Fruit fly (Drosophila melanogaster) whole organism, prepupa: ENCODE measurements around the gene CG14567.

Experiments used
- CG10631 ChIP-seq: fragments of 200-800 bp; sonication (Bioruptor generic); optimal IDR thresholded peaks from 2 replicates; lab custom pipeline; 2016; ENCODE audit warnings: missing biosample characterization, missing genetic modification characterization
- CG11294 ChIP-seq: fragments of 200-800 bp; sonication (Bioruptor generic); IDR thresholded peaks from 2 replicates; pipeline ENCODE4 v1.3.6; 2022; ENCODE audit warnings: missing biosample characterization, missing genetic modification characterization
- CG11762 ChIP-seq: fragments of 200-800 bp; sonication (Bioruptor generic); optimal IDR thresholded peaks from 3 replicates; lab custom pipeline; 2016; ENCODE audit warnings: missing biosample characterization, missing genetic modification characterization; ENCODE audit not compliant: insufficient read depth
- CG11902 ChIP-seq: fragments of 200-800 bp; sonication (Bioruptor generic); optimal IDR thresholded peaks from 3 replicates; lab custom pipeline; 2016; ENCODE audit warnings: missing biosample characterization, missing genetic modification characterization
- CG1621 ChIP-seq: fragments of 200-800 bp; sonication (Bioruptor generic); optimal IDR thresholded peaks from 3 replicates; lab custom pipeline; 2018; ENCODE audit warnings: missing biosample characterization, mild to moderate bottlenecking, missing genetic modification characterization
- CG16779 ChIP-seq: fragments of 200-800 bp; sonication (Bioruptor generic); optimal IDR thresholded peaks from 3 replicates; lab custom pipeline; 2017; ENCODE audit warnings: missing biosample characterization, mild to moderate bottlenecking, missing genetic modification characterization
- CG3032 ChIP-seq: fragments of 200-800 bp; optimal IDR thresholded peaks from 2 replicates; lab custom pipeline; 2019; ENCODE audit warnings: missing biosample characterization, mild to moderate bottlenecking, missing genetic modification characterization, moderate library complexity
- CG31627 ChIP-seq: fragments of 200-800 bp; sonication (Bioruptor generic); optimal IDR thresholded peaks from 3 replicates; lab custom pipeline; 2016; ENCODE audit warnings: missing biosample characterization, missing genetic modification characterization
- CG32006 ChIP-seq: fragments of 200-800 bp; sonication (Bioruptor generic); optimal IDR thresholded peaks from 3 replicates; lab custom pipeline; 2017; ENCODE audit warnings: missing biosample characterization, mild to moderate bottlenecking, missing genetic modification characterization
- CG34406 ChIP-seq: fragments of 200-800 bp; sonication (Bioruptor generic); optimal IDR thresholded peaks from 3 replicates; lab custom pipeline; 2016; ENCODE audit warnings: missing biosample characterization, missing genetic modification characterization
- CG3919 ChIP-seq: fragments of 200-800 bp; sonication (Bioruptor generic); optimal IDR thresholded peaks from 3 replicates; lab custom pipeline; 2016; ENCODE audit warnings: missing biosample characterization, missing genetic modification characterization
- CG4318 ChIP-seq: fragments of 200-800 bp; sonication (Bioruptor generic); optimal IDR thresholded peaks from 3 replicates; lab custom pipeline; 2017; ENCODE audit warnings: missing biosample characterization, mild to moderate bottlenecking, missing genetic modification characterization
- CG6163 ChIP-seq: fragments of 200-800 bp; sonication (Bioruptor generic); IDR thresholded peaks from 3 replicates; pipeline ENCODE4 v1.3.6; 2022; ENCODE audit warnings: missing biosample characterization, missing genetic modification characterization
- CG6276 ChIP-seq: fragments of 200-800 bp; sonication (Bioruptor generic); optimal IDR thresholded peaks from 2 replicates; lab custom pipeline; 2017; ENCODE audit warnings: missing biosample characterization, mild to moderate bottlenecking, missing genetic modification characterization
- CG6792 ChIP-seq: fragments of 200-800 bp; sonication (Bioruptor generic); optimal IDR thresholded peaks from 3 replicates; lab custom pipeline; 2016; ENCODE audit warnings: missing biosample characterization, missing genetic modification characterization
- CG6808 ChIP-seq: fragments of 200-800 bp; sonication (Bioruptor generic); optimal IDR thresholded peaks from 3 replicates; lab custom pipeline; 2017; ENCODE audit warnings: missing biosample characterization, missing genetic modification characterization, mild to moderate bottlenecking, moderate library complexity, missing genetic modification reagents
- CG6854 ChIP-seq: fragments of 200-800 bp; sonication (Bioruptor generic); optimal IDR thresholded peaks from 2 replicates; lab custom pipeline; 2017; ENCODE audit warnings: missing biosample characterization, mild to moderate bottlenecking, missing genetic modification characterization
- CG7368 ChIP-seq: fragments of 200-800 bp; sonication (Bioruptor generic); optimal IDR thresholded peaks from 3 replicates; lab custom pipeline; 2016; ENCODE audit warnings: missing biosample characterization, missing genetic modification characterization
- CG8119 ChIP-seq: fragments of 200-800 bp; sonication (Bioruptor generic); IDR thresholded peaks from 3 replicates; pipeline ENCODE4 v1.3.6; 2022; ENCODE audit warnings: missing biosample characterization, missing genetic modification characterization
- CG8319 ChIP-seq: fragments of 200-800 bp; sonication (Bioruptor generic); optimal IDR thresholded peaks from 3 replicates; lab custom pipeline; 2016; ENCODE audit warnings: missing biosample characterization, missing genetic modification characterization
- CG8632 ChIP-seq: fragments of 200-800 bp; sonication (Bioruptor generic); optimal IDR thresholded peaks from 3 replicates; lab custom pipeline; 2016; ENCODE audit warnings: missing biosample characterization, missing genetic modification characterization
- Eip75B ChIP-seq: fragments of 200-800 bp; sonication (Bioruptor generic); optimal IDR thresholded peaks from 3 replicates; lab custom pipeline; 2016; ENCODE audit warnings: missing biosample characterization, missing genetic modification characterization
- Eip78C ChIP-seq: fragments of 200-800 bp; sonication (Bioruptor generic); peaks from one replicate; lab custom pipeline; 2016; ENCODE audit warnings: missing biosample characterization, missing genetic modification characterization
- Ets21C ChIP-seq: fragments of 200-800 bp; sonication (Bioruptor generic); optimal IDR thresholded peaks from 3 replicates; lab custom pipeline; 2016; ENCODE audit warnings: missing biosample characterization, missing genetic modification characterization
- Ets96B ChIP-seq: fragments of 200-800 bp; optimal IDR thresholded peaks from 2 replicates; lab custom pipeline; 2019; ENCODE audit warnings: missing biosample characterization, mild to moderate bottlenecking, missing genetic modification characterization, moderate library complexity
- Hr39 ChIP-seq: fragments of 200-800 bp; sonication (Bioruptor generic); optimal IDR thresholded peaks from 2 replicates; lab custom pipeline; 2016; ENCODE audit warnings: missing biosample characterization, missing genetic modification characterization
- Hr4 ChIP-seq: fragments of 200-800 bp; sonication (Bioruptor generic); optimal IDR thresholded peaks from 3 replicates; lab custom pipeline; 2016; ENCODE audit warnings: missing biosample characterization, missing genetic modification characterization
- Lpt ChIP-seq: fragments of 200-800 bp; sonication (Bioruptor generic); optimal IDR thresholded peaks from 3 replicates; lab custom pipeline; 2016; ENCODE audit warnings: missing biosample characterization, missing genetic modification characterization
- Met ChIP-seq: fragments of 200-800 bp; sonication (Bioruptor generic); optimal IDR thresholded peaks from 3 replicates; lab custom pipeline; 2016; ENCODE audit warnings: missing biosample characterization, missing genetic modification characterization
- OdsH ChIP-seq: fragments of 200-800 bp; sonication (Bioruptor generic); optimal IDR thresholded peaks from 3 replicates; lab custom pipeline; 2016; ENCODE audit warnings: missing biosample characterization, missing genetic modification characterization
- Smox ChIP-seq: fragments of 200-800 bp; sonication (Bioruptor generic); optimal IDR thresholded peaks from 3 replicates; lab custom pipeline; 2016; ENCODE audit warnings: missing biosample characterization, missing genetic modification characterization
- Sox102F ChIP-seq: fragments of 200-800 bp; sonication (Bioruptor generic); optimal IDR thresholded peaks from 2 replicates; lab custom pipeline; 2016; ENCODE audit warnings: missing biosample characterization, mild to moderate bottlenecking, missing genetic modification characterization
- Sox14 ChIP-seq: fragments of 200-800 bp; sonication (Bioruptor generic); optimal IDR thresholded peaks from 3 replicates; lab custom pipeline; 2016; ENCODE audit warnings: missing biosample characterization, missing genetic modification characterization
- Sox15 ChIP-seq: fragments of 200-800 bp; sonication (Bioruptor generic); optimal IDR thresholded peaks from 3 replicates; lab custom pipeline; 2016; ENCODE audit warnings: missing biosample characterization, missing genetic modification characterization
- acj6 ChIP-seq: fragments of 200-800 bp; sonication (Bioruptor generic); optimal IDR thresholded peaks from 3 replicates; lab custom pipeline; 2016; ENCODE audit warnings: missing biosample characterization, missing genetic modification characterization
- cyc ChIP-seq: fragments of 200-800 bp; sonication (Bioruptor generic); optimal IDR thresholded peaks from 3 replicates; lab custom pipeline; 2016; ENCODE audit warnings: missing biosample characterization, missing genetic modification characterization
- dac ChIP-seq: fragments of 200-800 bp; sonication (Bioruptor generic); optimal IDR thresholded peaks from 2 replicates; lab custom pipeline; 2017; ENCODE audit warnings: missing biosample characterization, mild to moderate bottlenecking, missing genetic modification characterization
- eg ChIP-seq: fragments of 200-800 bp; sonication (Bioruptor generic); IDR thresholded peaks from 3 replicates; pipeline ENCODE4 v1.3.6; 2022; ENCODE audit warnings: missing biosample characterization, missing genetic modification characterization
- esn ChIP-seq: fragments of 200-800 bp; sonication (Bioruptor generic); optimal IDR thresholded peaks from 2 replicates; lab custom pipeline; 2016; ENCODE audit warnings: missing biosample characterization, mild to moderate bottlenecking, missing genetic modification characterization, moderate library complexity
- fd59A ChIP-seq: fragments of 200-800 bp; sonication (Bioruptor generic); optimal IDR thresholded peaks from 2 replicates; lab custom pipeline; 2017; ENCODE audit warnings: missing biosample characterization, mild to moderate bottlenecking, missing genetic modification characterization, missing genetic modification reagents
- fd85E ChIP-seq: fragments of 200-800 bp; sonication (Bioruptor generic); optimal IDR thresholded peaks from 3 replicates; lab custom pipeline; 2016; ENCODE audit warnings: missing biosample characterization, missing genetic modification characterization
- fkh ChIP-seq: fragments of 200-800 bp; sonication (Bioruptor generic); optimal IDR thresholded peaks from 3 replicates; lab custom pipeline; 2017; ENCODE audit warnings: missing biosample characterization, mild to moderate bottlenecking, missing genetic modification characterization, moderate library complexity
- lz ChIP-seq: fragments of 200-800 bp; sonication (Bioruptor generic); optimal IDR thresholded peaks from 3 replicates; lab custom pipeline; 2016; ENCODE audit warnings: missing biosample characterization, missing genetic modification characterization
- pdm3 ChIP-seq: fragments of 200-800 bp; sonication (Bioruptor generic); optimal IDR thresholded peaks from 3 replicates; lab custom pipeline; 2016; ENCODE audit warnings: missing biosample characterization, missing genetic modification characterization
- salr ChIP-seq, 2 experiments: fragments of 200-800 bp; sonication (Bioruptor generic); optimal IDR thresholded peaks; 3 replicates each; lab custom pipeline; 2016 to 2018; ENCODE audit warnings: missing biosample characterization in 2 of 2, missing genetic modification characterization in 2 of 2, mild to moderate bottlenecking in 1 of 2
- spab ChIP-seq: fragments of 200-800 bp; sonication (Bioruptor generic); optimal IDR thresholded peaks from 2 replicates; lab custom pipeline; 2017; ENCODE audit warnings: missing biosample characterization, mild to moderate bottlenecking, missing genetic modification characterization, missing genetic modification reagents
- ss ChIP-seq, 2 experiments: fragments of 200-800 bp; sonication (Bioruptor generic); optimal IDR thresholded peaks; 2 replicates in 1 of 2; 3 replicates in 1 of 2; lab custom pipeline; 2017 to 2018; ENCODE audit warnings: mild to moderate bottlenecking in 2 of 2, missing biosample characterization in 2 of 2, missing genetic modification characterization in 2 of 2, moderate library complexity in 1 of 2
- svp ChIP-seq: fragments of 200-800 bp; sonication (Bioruptor generic); peaks from one replicate; lab custom pipeline; 2016; ENCODE audit warnings: missing biosample characterization, missing genetic modification characterization
- topi ChIP-seq: fragments of 200-800 bp; sonication (Bioruptor generic); optimal IDR thresholded peaks from 3 replicates; lab custom pipeline; 2016; ENCODE audit warnings: missing biosample characterization, missing genetic modification characterization
- vri ChIP-seq: fragments of 200-800 bp; sonication (Bioruptor generic); optimal IDR thresholded peaks from 3 replicates; lab custom pipeline; 2016; ENCODE audit warnings: missing biosample characterization, mild to moderate bottlenecking, missing genetic modification characterization

CG14567 gene

DNA sequence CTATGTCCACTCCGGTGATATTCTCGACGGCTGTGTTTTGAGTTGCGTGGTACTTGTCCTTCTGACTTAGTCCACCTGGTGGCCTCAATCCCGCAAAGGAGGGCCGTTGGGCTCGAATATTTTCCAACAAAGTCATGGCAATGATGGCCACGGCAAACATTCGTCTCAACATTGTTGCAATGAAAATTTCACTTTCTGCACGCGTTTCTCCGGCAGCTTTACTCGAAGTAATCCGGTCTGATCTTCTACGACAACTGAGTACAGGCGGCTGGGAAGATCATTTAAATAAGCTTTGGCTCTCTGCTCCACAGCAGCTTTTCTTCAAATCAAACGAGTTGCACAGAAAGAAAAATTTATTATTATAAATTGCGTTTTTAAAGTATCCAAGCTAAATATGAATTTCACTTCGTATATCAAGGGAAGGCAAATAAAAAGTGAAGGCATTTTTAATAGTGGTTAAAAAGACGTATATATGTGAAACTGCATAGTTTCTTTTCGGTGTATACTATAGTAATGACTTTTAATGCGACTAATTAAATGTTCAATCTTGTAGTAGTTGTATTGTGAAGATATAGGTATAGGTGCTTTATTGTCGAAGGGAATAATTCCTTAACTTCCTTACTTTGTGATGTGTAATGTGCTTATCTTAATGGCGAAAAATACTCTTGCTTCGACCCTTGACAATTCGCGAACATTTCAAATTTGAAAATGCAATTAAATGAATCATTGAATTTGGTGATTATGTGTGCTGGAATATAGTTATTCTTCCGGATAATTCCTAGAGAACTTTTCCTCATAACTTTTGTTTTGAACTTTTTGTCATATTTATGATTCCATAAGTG, at the start of gene CG14567:
TSS of gene CG14567 (minus strand) at position 256 of the 842 bp plus-strand sequence.
- peak; percentile 45 for TF ChIP-seq CG10631 (GFP tag; lab: Kevin White, UChicago)
- peak; percentile 62 for TF ChIP-seq CG3919 (GFP tag; lab: Kevin White, UChicago)
- peak; percentile 56 for TF ChIP-seq cyc (GFP tag; lab: Kevin White, UChicago)
- peak; percentile 58 for TF ChIP-seq topi (GFP tag; lab: Kevin White, UChicago)
- TF ChIP-seq spab (GFP tag; lab: Kevin White, UChicago), result peak; percentile 1
- peak; percentile 54 for TF ChIP-seq CG8632
- TF ChIP-seq fkh, result no peak
- TF ChIP-seq CG11762 (GFP tag; lab: Kevin White, UChicago), result peak; percentile 18
- peak; percentile 69 for TF ChIP-seq Hr39 (GFP tag; lab: Kevin White, UChicago)
- TF ChIP-seq lz (GFP tag; lab: Kevin White, UChicago), result peak; percentile 55
- TF ChIP-seq ss (GFP tag; optimal IDR thresholded peaks at IDR 0.05; lab: Kevin White, UChicago), result no peak
- TF ChIP-seq dac (GFP tag; lab: Kevin White, UChicago), result peak; percentile 3
- TF ChIP-seq CG11294, result peak; percentile 53; the same call in 1 of the 2 replicates
- TF ChIP-seq CG3032, result peak; percentile 34
- peak; percentile 58 for TF ChIP-seq Ets21C (GFP tag; lab: Kevin White, UChicago)
- peak; percentile 70 for TF ChIP-seq Ets96B (tag; lab: Kevin White, UChicago)
- TF ChIP-seq CG6163 (GFP tag; lab: Robert Waterston, UW), result peak; percentile 74
- peak; percentile 64 for TF ChIP-seq Eip75B
- peak; percentile 68 for TF ChIP-seq OdsH (GFP tag; lab: Kevin White, UChicago)
- peak; percentile 81 for TF ChIP-seq CG32006
- peak; percentile 73 for TF ChIP-seq CG31627
- TF ChIP-seq CG1621 (tag; lab: Kevin White, UChicago), result no peak
- TF ChIP-seq vri (GFP tag; lab: Kevin White, UChicago), result no peak
- TF ChIP-seq CG7368, result peak; percentile 56
- peak; percentile 2 for TF ChIP-seq CG4318 (GFP tag; lab: Kevin White, UChicago)
- peak; percentile 37 for TF ChIP-seq Sox14 (GFP tag; lab: Kevin White, UChicago)
- TF ChIP-seq CG11902, result peak; percentile 27
- TF ChIP-seq Met (GFP tag; lab: Kevin White, UChicago), result peak; percentile 57
- TF ChIP-seq svp (GFP tag; lab: Kevin White, UChicago), result peak; percentile 46
- no peak for TF ChIP-seq fd59A
- TF ChIP-seq pdm3 (GFP tag; lab: Kevin White, UChicago), result peak; percentile 75
- TF ChIP-seq Sox102F, result peak; percentile 53
- TF ChIP-seq CG8319 (GFP tag; lab: Kevin White, UChicago), result no peak
- peak; percentile 93 for TF ChIP-seq Eip78C (GFP tag; lab: Kevin White, UChicago)
- TF ChIP-seq CG6792 (GFP tag; lab: Kevin White, UChicago), result peak; percentile 61
- peak; percentile 56 for TF ChIP-seq CG6276 (GFP tag; lab: Kevin White, UChicago)
- TF ChIP-seq Sox15 (GFP tag; lab: Kevin White, UChicago), result peak; percentile 41
- TF ChIP-seq CG16779 (tag; lab: Kevin White, UChicago), result peak; percentile 2
- no peak for TF ChIP-seq CG6854 (GFP tag; lab: Kevin White, UChicago)
- peak; percentile 63 for TF ChIP-seq acj6 (GFP tag; lab: Kevin White, UChicago)
- peak; percentile 56 for TF ChIP-seq CG34406
- TF ChIP-seq Smox (GFP tag; lab: Kevin White, UChicago), result peak; percentile 55
- TF ChIP-seq eg (GFP tag; lab: Robert Waterston, UW), result peak; percentile 86
- TF ChIP-seq esn (GFP tag; lab: Kevin White, UChicago), result peak; percentile 73
- no peak for TF ChIP-seq fd85E (GFP tag; lab: Kevin White, UChicago)
- TF ChIP-seq CG8119 (GFP tag; lab: Robert Waterston, UW), result peak; percentile 67
- no peak for TF ChIP-seq CG6808 (GFP tag; lab: Kevin White, UChicago)
- TF ChIP-seq salr (GFP tag; optimal IDR thresholded peaks at IDR 0.05; lab: Kevin White, UChicago), result peak in 1 of 2 experiments; percentile 51
- TF ChIP-seq Lpt (GFP tag; lab: Kevin White, UChicago), result peak; percentile 12
- peak; percentile 76 for TF ChIP-seq Hr4 (GFP tag; lab: Kevin White, UChicago)
